Worm (Caenorhabditis elegans) whole organism, L2 larva: ENCODE data around the gene srd-70.

ENCODE experiments used
- blmp-1 ChIP-seq: sonication (generic microtip); optimal IDR thresholded peaks from 2 replicates; lab custom pipeline; 2017; ENCODE audit warnings: missing genetic modification characterization, mild to moderate bottlenecking, missing compliant biosample characterization, antibody characterized with exemption, moderate library complexity; ENCODE audit not compliant: insufficient read depth
- fos-1 ChIP-seq: fragments of 150-350 bp; optimal IDR thresholded peaks from 2 replicates; lab custom pipeline; 2014; ENCODE audit warnings: missing biosample characterization, missing genetic modification characterization
- gmeb-1 ChIP-seq: fragments of 150-350 bp; optimal IDR thresholded peaks from 2 replicates; lab custom pipeline; 2014; ENCODE audit warnings: missing biosample characterization, missing genetic modification characterization
- nhr-10 ChIP-seq: sonication (generic microtip); optimal IDR thresholded peaks from 2 replicates; lab custom pipeline; 2017; ENCODE audit warnings: missing biosample characterization, missing genetic modification characterization
- nhr-12 ChIP-seq: fragments of 150-350 bp; optimal IDR thresholded peaks from 2 replicates; lab custom pipeline; 2014; ENCODE audit warnings: missing biosample characterization, missing genetic modification characterization
- peb-1 ChIP-seq: fragments of 150-350 bp; optimal IDR thresholded peaks from 2 replicates; lab custom pipeline; 2014; ENCODE audit warnings: missing biosample characterization, missing genetic modification characterization
- unc-39 ChIP-seq: fragments of 150-350 bp; optimal IDR thresholded peaks from 2 replicates; lab custom pipeline; 2014; ENCODE audit warnings: missing biosample characterization, missing genetic modification characterization
- unc-62 ChIP-seq: fragments of 150-350 bp; optimal IDR thresholded peaks from 2 replicates; lab custom pipeline; 2014; ENCODE audit warnings: missing biosample characterization, missing genetic modification reagents, missing genetic modification characterization

The srd-70 gene

ce11 chrV:20504997-20505396 is 51.1 kb downstream of the srd-70 start, which contains the start of gene Y38H6C.4:
Y38H6C.4 (minus strand) TSS chrV:20505097.
- no peak for TF ChIP-seq nhr-10
- no peak for TF ChIP-seq peb-1 (tag; lab: Kevin White, UChicago)
- TF ChIP-seq unc-62 (GFP tag; lab: Kevin White, UChicago), result no peak
- TF ChIP-seq blmp-1 (tag; lab: Kevin White, UChicago), result no peak
- TF ChIP-seq nhr-12, result no peak
- no peak for TF ChIP-seq unc-39 (tag; lab: Kevin White, UChicago)
- TF ChIP-seq gmeb-1, result no peak
- no peak for TF ChIP-seq fos-1 (tag; lab: Kevin White, UChicago)
